Worm (Caenorhabditis elegans) whole organism, late embryonic: ENCODE results near the gene eol-1.

Source experiments
- K02D7.2 ChIP-seq: sonication (generic microtip); optimal IDR thresholded peaks from 2 replicates; lab custom pipeline; 2017; ENCODE audit warnings: mild to moderate bottlenecking, missing genetic modification characterization, missing compliant biosample characterization
- ahr-1 ChIP-seq: sonication (generic microtip); optimal IDR thresholded peaks from 2 replicates; lab custom pipeline; 2016; ENCODE audit warnings: missing genetic modification characterization, missing compliant biosample characterization
- ama-1 ChIP-seq: fragments of 150-350 bp; optimal IDR thresholded peaks from 2 replicates; lab custom pipeline; 2014
- ets-4 ChIP-seq: sonication (generic microtip); optimal IDR thresholded peaks from 2 replicates; lab custom pipeline; 2016; ENCODE audit warnings: missing genetic modification characterization, missing compliant biosample characterization
- lin-11 ChIP-seq: fragments of 200-800 bp; sonication (Bioruptor generic); optimal IDR thresholded peaks from 2 replicates; lab custom pipeline; 2018; ENCODE audit warnings: mild to moderate bottlenecking, missing genetic modification characterization, missing compliant biosample characterization
- nfya-1 ChIP-seq: sonication (generic microtip); optimal IDR thresholded peaks from 2 replicates; lab custom pipeline; 2017; ENCODE audit warnings: missing genetic modification characterization, mild to moderate bottlenecking, missing compliant biosample characterization, antibody characterized with exemption, moderate library complexity
- nhr-11 ChIP-seq: fragments of 150-350 bp; optimal IDR thresholded peaks from 2 replicates; lab custom pipeline; 2014; ENCODE audit warnings: missing biosample characterization, missing genetic modification characterization
- ref-2 ChIP-seq: sonication (generic microtip); optimal IDR thresholded peaks from 2 replicates; lab custom pipeline; 2016; ENCODE audit warnings: missing genetic modification characterization, missing compliant biosample characterization
- sdc-2 ChIP-seq: sonication (generic microtip); optimal IDR thresholded peaks from 2 replicates; lab custom pipeline; 2016; ENCODE audit warnings: missing genotype, missing genetic modification characterization, missing compliant biosample characterization
- tbx-2 ChIP-seq: sonication (generic microtip); optimal IDR thresholded peaks from 2 replicates; lab custom pipeline; 2016; ENCODE audit warnings: missing genetic modification characterization, missing compliant biosample characterization
- unc-86 ChIP-seq: sonication (generic microtip); optimal IDR thresholded peaks from 2 replicates; lab custom pipeline; 2016; ENCODE audit warnings: missing genetic modification characterization, missing compliant biosample characterization
- zip-5 ChIP-seq: sonication (generic microtip); optimal IDR thresholded peaks from 2 replicates; lab custom pipeline; 2016; ENCODE audit warnings: missing genetic modification characterization, missing compliant biosample characterization
- ztf-16 ChIP-seq: sonication (generic microtip); optimal IDR thresholded peaks from 2 replicates; lab custom pipeline; 2017; ENCODE audit warnings: missing genetic modification characterization, missing compliant biosample characterization

ce11 chrV:14027384-14027783 is 46.7 kb upstream of the eol-1 start, which contains the start of gene T08G5.3:
- TF ChIP-seq zip-5 (no peak), K02D7.2 (no peak), ama-1 (no peak), unc-86 (no peak), tbx-2 (tag; lab: Kevin White, UChicago) (no peak), ets-4 (tag; lab: Kevin White, UChicago) (no peak), nhr-11 (no peak), nfya-1 (tag; lab: Kevin White, UChicago) (no peak), sdc-2 (tag; lab: Kevin White, UChicago) (no peak), ahr-1 (tag; lab: Kevin White, UChicago) (no peak), ztf-16 (no peak), lin-11 (tag; lab: Kevin White, UChicago) (no peak), ref-2 (tag; lab: Kevin White, UChicago) (no peak)
